Worm (Caenorhabditis elegans): ENCODE measurements around the gene hst-3.1.
A peak's percentile ranks its signal among the peaks of the same experiment; 100 is the strongest.

hst-3.1 gene

ce11 chrII:6122641-6123424 is 46.2 kb downstream of the hst-3.1 start (continued):
- TF ChIP-seq ztf-28 (GFP tag; IDR thresholded peaks at IDR 0.05) (no peak), ztf-6 (GFP tag; IDR thresholded peaks at IDR 0.05) (no peak), mel-28 (tag; optimal IDR thresholded peaks at IDR 0.05; ENCODE audit: borderline replicate concordance) (no peak), tbp1 (GFP tag; optimal IDR thresholded peaks at IDR 0.05) (no peak), Y53F4B.3 (GFP tag; IDR thresholded peaks at IDR 0.05) (no peak), let-526 (GFP tag; IDR thresholded peaks at IDR 0.05) (no peak), Y56A3A.18 (GFP tag; IDR thresholded peaks at IDR 0.05) (no peak), him-1 (tag; optimal IDR thresholded peaks at IDR 0.05) (peak; percentile 17), ztf-3 (GFP tag; optimal IDR thresholded peaks at IDR 0.05) (no peak), lsl-1 (GFP tag; optimal IDR thresholded peaks at IDR 0.05) (peak; percentile 79), hmg-20 (GFP tag; IDR thresholded peaks at IDR 0.05) (no peak), F55B11.4 (tag; optimal IDR thresholded peaks at IDR 0.05; ENCODE audit: borderline replicate concordance, insufficient read depth) (no peak), ceh-27 (GFP tag; optimal IDR thresholded peaks at IDR 0.05) (no peak), Y53G8AR.9 (GFP tag; conservative IDR thresholded peaks at IDR 0.05) (no peak), ceh-91 (GFP tag; IDR thresholded peaks at IDR 0.05) (peak; percentile 34; the same call in 1 of the 2 replicates), attf-6 (GFP tag; IDR thresholded peaks at IDR 0.05) (no peak), madf-6 (GFP tag; IDR thresholded peaks at IDR 0.05) (peak; percentile 95), nhr-90 (tag; optimal IDR thresholded peaks at IDR 0.05) (no peak), F33H1.4 (GFP tag; IDR thresholded peaks at IDR 0.05) (no peak; the same call in 1 of the 2 replicates), snpc-1.3 (tag; optimal IDR thresholded peaks at IDR 0.05; ENCODE audit: insufficient read depth) (no peak), cebp-2 (GFP tag; IDR thresholded peaks at IDR 0.05) (no peak), ets-4 (GFP tag; optimal IDR thresholded peaks at IDR 0.05) (peak; percentile 15), snpc-4 (GFP tag; optimal IDR thresholded peaks at IDR 0.05) (no peak), snpc-4 (tag; optimal IDR thresholded peaks at IDR 0.05) (no peak), ceh-40 (GFP tag; IDR thresholded peaks at IDR 0.05) (no peak), B0019.2 (GFP tag; conservative IDR thresholded peaks at IDR 0.05) (no peak), nfyb-1 (GFP tag; IDR thresholded peaks at IDR 0.05) (no peak), C17E4.6 (GFP tag; IDR thresholded peaks at IDR 0.05) (no peak), aptf-2 (GFP tag; conservative IDR thresholded peaks at IDR 0.05) (no peak), zfh-2 (GFP tag; conservative IDR thresholded peaks at IDR 0.05) (no peak), madf-8 (GFP tag; conservative IDR thresholded peaks at IDR 0.05) (peak; percentile 93), efl-1 (GFP tag; optimal IDR thresholded peaks at IDR 0.05) (peak; percentile 4), F52B5.7 (tag; optimal IDR thresholded peaks at IDR 0.05) (no peak), lin-35 (GFP tag; optimal IDR thresholded peaks at IDR 0.05) (no peak), lin-40 (tag; optimal IDR thresholded peaks at IDR 0.05) (no peak), K11D2.4 (GFP tag; IDR thresholded peaks at IDR 0.05) (no peak), mcd-1 (GFP tag; IDR thresholded peaks at IDR 0.05) (peak; percentile 87), ztf-25 (GFP tag; IDR thresholded peaks at IDR 0.05) (no peak), C06A6.2 (GFP tag; conservative IDR thresholded peaks at IDR 0.05) (no peak), sdz-38 (tag; optimal IDR thresholded peaks at IDR 0.05) (no peak), zim-3 (tag; optimal IDR thresholded peaks at IDR 0.05) (no peak), attf-5 (GFP tag; optimal IDR thresholded peaks at IDR 0.05) (no peak), F49E8.2 (tag; optimal IDR thresholded peaks at IDR 0.05; ENCODE audit: insufficient read depth) (no peak), hmg-1.2 (GFP tag; IDR thresholded peaks at IDR 0.05) (no peak)
